Worm (Caenorhabditis elegans) whole organism, midembryonic: ENCODE measurements around the gene T24D5.4.

Source experiments
- T22C8.4 ChIP-seq: fragments of 200-800 bp; sonication (Bioruptor generic); IDR thresholded peaks from 2 replicates; pipeline ENCODE4 v1.3.6; 2022; ENCODE audit warnings: missing genetic modification characterization, missing compliant biosample characterization
- cog-1 ChIP-seq: sonication (generic microtip); optimal IDR thresholded peaks from 2 replicates; lab custom pipeline; 2016; ENCODE audit warnings: missing genetic modification characterization, missing compliant biosample characterization
- flt-1 ChIP-seq: fragments of 200-800 bp; sonication (Bioruptor generic); IDR thresholded peaks from 2 replicates; pipeline ENCODE4 v1.3.6; 2022; ENCODE audit warnings: missing genetic modification characterization, missing compliant biosample characterization
- klf-2 ChIP-seq: fragments of 200-800 bp; sonication (Bioruptor generic); conservative IDR thresholded peaks from 2 replicates; pipeline ENCODE4 v1.3.6; 2022; ENCODE audit warnings: missing genetic modification reagents, missing genetic modification characterization, missing compliant biosample characterization
- med-1 ChIP-seq: sonication (generic microtip); optimal IDR thresholded peaks from 2 replicates; lab custom pipeline; 2017; ENCODE audit warnings: missing genetic modification characterization, mild to moderate bottlenecking, missing compliant biosample characterization, antibody characterized with exemption, missing genetic modification reagents; ENCODE audit not compliant: insufficient read depth
- ref-1 ChIP-seq: fragments of 200-800 bp; sonication (Bioruptor generic); conservative IDR thresholded peaks from 2 replicates; pipeline ENCODE4 v1.3.6; 2022; ENCODE audit warnings: missing genetic modification reagents, missing genetic modification characterization, missing compliant biosample characterization
- tab-1 ChIP-seq: fragments of 200-800 bp; sonication (Bioruptor generic); IDR thresholded peaks from 2 replicates; pipeline ENCODE4 v1.3.6; 2022; ENCODE audit warnings: missing genetic modification characterization, missing compliant biosample characterization
- ztf-23 ChIP-seq: fragments of 200-800 bp; sonication (Bioruptor generic); IDR thresholded peaks from 2 replicates; pipeline ENCODE4 v1.3.6; 2022; ENCODE audit warnings: missing genetic modification reagents, missing genetic modification characterization, missing compliant biosample characterization
- ztf-29 ChIP-seq: fragments of 200-800 bp; sonication (Bioruptor generic); IDR thresholded peaks from 2 replicates; pipeline ENCODE4 v1.3.6; 2022; ENCODE audit warnings: missing genetic modification reagents, missing genetic modification characterization, missing compliant biosample characterization

Gene T24D5.4

DNA sequence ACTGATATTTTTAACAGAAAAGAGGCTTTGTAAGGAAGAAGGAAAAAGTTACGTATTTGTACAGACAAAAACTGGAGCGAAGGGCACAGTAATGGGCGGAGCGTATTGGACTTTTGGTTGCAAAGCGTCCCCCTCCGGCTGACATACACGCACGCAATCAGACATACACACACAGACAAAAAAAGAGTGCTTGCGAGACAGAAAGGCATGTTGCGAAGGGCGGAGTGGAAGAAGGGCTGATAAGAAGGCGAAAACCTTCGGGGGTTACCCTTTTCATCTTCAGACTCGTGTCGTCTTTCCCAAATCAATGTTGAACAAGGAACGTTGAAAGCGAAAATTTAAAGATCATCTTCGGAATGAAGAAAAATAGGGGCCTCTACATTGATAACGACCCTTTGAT is 33.6 kb downstream of the T24D5.4 start:
- TF ChIP-seq ztf-29 (GFP tag; lab: Robert Waterston, UW), result no peak
- TF ChIP-seq tab-1, result 0 out of 2 replicates have a peak, but pooled peaks have one; percentile 10

DNA sequence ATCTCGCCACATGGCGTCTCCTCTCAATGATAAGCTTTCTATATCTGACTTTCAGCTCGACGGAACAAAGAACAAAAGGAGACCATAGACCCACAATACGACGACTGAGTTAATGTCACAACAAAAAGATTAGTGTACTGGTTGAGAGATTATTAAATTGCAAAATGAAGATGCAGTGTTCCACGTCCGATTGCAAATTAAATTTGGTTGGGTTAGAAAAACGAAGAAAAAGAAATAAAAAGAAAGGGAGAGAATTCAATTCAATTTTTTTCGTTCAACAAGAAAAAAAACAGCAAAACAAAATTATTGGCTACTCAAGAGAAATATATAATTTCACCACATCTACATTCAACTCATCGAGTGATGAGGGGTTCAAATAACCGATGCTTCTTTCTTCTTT is 34.5 kb downstream of the T24D5.4 start:
- TF ChIP-seq cog-1 (tag; lab: Kevin White, UChicago), result no peak
- no peak for TF ChIP-seq ztf-29 (GFP tag; lab: Robert Waterston, UW)
- TF ChIP-seq ref-1, result no peak
- no peak for TF ChIP-seq med-1 (GFP tag; lab: Kevin White, UChicago)
- no peak for TF ChIP-seq klf-2 (GFP tag; lab: Robert Waterston, UW)
- no peak for TF ChIP-seq flt-1 (GFP tag; lab: Robert Waterston, UW)
- no peak for TF ChIP-seq T22C8.4 (GFP tag; lab: Robert Waterston, UW)
- TF ChIP-seq tab-1, result no peak
- no peak for TF ChIP-seq ztf-23 (GFP tag; lab: Robert Waterston, UW)

DNA sequence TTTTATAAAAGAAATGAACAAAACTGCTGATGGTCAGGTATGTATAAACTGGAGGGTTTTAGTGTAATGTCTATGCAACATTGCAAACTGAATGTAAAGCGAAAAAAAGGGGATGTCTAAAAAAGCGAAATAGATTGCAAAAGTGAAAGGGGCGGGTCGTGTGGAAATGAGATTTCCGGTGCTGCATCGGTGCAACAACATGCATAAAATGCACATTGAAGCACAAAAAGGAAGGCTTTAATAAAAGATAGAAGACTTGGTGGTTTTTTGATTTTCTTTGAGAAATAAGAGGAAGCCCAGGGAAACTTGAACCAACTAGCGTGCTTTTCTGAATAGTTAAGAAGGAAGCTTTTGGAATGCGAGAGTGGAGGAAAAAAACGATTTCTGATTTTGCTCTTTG is 35.7 kb downstream of the T24D5.4 start:
- TF ChIP-seq ztf-23 (GFP tag; lab: Robert Waterston, UW), result no peak
- no peak for TF ChIP-seq klf-2 (GFP tag; lab: Robert Waterston, UW)
- no peak for TF ChIP-seq ztf-29 (GFP tag; lab: Robert Waterston, UW)
- TF ChIP-seq med-1 (GFP tag; lab: Kevin White, UChicago), result no peak
- no peak for TF ChIP-seq ref-1
- TF ChIP-seq flt-1 (GFP tag; lab: Robert Waterston, UW), result no peak
- TF ChIP-seq T22C8.4 (GFP tag; lab: Robert Waterston, UW), result no peak
- no peak for TF ChIP-seq tab-1
- TF ChIP-seq cog-1 (tag; lab: Kevin White, UChicago), result no peak

DNA sequence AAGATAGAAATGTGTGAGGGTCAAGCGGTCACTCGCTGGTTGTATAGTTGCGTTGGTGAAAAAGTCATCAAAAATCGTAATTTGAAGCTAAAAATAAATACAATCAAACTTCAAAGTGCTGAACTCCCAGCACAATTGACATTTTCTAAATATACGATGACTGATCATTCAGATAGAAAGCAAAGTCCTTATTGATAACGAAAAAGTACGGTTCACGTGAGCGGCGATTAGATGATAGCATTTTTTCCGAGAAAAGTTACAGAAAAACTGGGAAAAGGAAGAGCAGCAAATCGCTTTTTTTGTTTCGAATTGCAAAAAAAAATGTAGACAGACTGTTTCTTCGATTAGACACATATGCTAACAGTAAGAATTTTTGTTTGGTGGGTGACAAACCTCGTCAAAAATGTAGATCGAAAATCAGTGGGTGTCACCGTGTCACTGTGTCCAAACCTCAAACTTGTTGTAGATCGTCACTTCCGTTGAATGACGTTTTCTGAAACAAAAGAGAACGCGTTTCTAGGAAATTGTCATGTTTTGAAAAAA is 37.0 kb downstream of the T24D5.4 start, which contains the start of gene ivns-1:
Gene ivns-1, minus strand, starts transcription at position 493 of the 543 bp plus-strand sequence.
- no peak for TF ChIP-seq flt-1 (GFP tag; lab: Robert Waterston, UW)
- TF ChIP-seq ztf-23 (GFP tag; lab: Robert Waterston, UW), result no peak
- no peak for TF ChIP-seq ref-1
- TF ChIP-seq ztf-29 (GFP tag; lab: Robert Waterston, UW), result no peak
- no peak for TF ChIP-seq T22C8.4 (GFP tag; lab: Robert Waterston, UW)
- no peak for TF ChIP-seq cog-1 (tag; lab: Kevin White, UChicago)
- TF ChIP-seq tab-1, result no peak
- TF ChIP-seq klf-2 (GFP tag; lab: Robert Waterston, UW), result no peak
- TF ChIP-seq med-1 (GFP tag; lab: Kevin White, UChicago), result no peak

DNA sequence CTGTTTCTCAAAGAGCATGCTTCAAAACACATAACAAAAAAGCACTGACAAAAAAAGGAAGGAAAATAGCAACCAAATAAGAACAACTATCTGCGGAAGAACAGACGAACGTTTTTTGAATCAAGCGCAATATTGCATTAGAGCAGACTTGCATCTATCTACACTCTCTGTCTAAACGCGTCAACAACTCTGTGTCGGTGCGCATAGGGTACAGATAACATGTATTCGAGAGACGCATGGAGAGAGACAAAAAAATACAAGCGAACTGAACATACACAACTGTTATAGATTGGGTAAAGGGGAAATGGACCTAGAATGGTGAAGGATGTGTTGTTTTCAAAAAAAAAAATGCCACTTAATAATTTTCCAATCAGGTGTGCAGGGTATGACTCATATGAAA is 38.0 kb downstream of the T24D5.4 start:
- TF ChIP-seq ztf-29 (GFP tag; lab: Robert Waterston, UW) (no peak), T22C8.4 (GFP tag; lab: Robert Waterston, UW) (no peak), flt-1 (GFP tag; lab: Robert Waterston, UW) (no peak), tab-1 (no peak), klf-2 (GFP tag; lab: Robert Waterston, UW) (no peak), ref-1 (no peak), med-1 (GFP tag; lab: Kevin White, UChicago) (no peak)

DNA sequence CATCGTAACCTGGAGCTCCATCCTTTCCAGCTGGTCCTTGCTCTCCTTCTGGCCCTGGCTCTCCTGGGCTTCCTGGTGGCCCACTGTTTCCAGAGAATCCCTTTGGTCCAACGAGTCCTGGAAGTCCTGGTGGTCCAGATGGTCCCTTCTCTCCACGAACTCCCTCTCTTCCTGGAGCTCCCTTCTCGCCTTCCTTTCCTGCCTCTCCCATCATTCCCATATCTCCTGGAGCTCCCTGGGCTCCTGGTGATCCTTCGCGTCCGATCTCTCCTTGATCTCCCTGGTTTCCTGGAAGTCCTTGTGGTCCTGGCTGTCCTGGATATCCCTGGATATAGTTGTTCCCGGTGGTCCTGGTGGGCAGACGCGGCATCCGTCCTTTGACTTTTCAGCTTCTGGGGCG is 39.3 kb downstream of the T24D5.4 start:
- TF ChIP-seq flt-1 (GFP tag; lab: Robert Waterston, UW) (0 out of 2 replicates have a peak, but pooled peaks have one; percentile 30), med-1 (GFP tag; lab: Kevin White, UChicago) (no peak)

DNA sequence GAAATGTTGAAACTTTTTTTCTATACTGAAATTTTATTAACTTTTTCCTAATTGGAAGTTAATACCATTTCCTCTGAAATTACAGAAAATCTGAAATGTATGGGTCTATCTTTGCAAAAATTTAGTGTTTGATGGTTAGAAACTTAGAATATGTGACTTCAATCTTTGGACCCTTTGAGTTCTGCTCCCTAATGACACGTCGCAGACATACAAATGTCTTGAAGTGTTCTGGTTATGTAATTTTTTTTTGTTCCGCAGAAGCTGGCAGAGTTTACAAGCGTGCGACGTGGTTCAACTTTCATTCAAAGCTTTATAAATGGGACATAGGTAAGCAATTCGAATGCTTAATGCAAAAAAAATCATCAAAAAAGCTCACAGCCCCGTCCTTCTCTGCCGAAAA is 41.0 kb downstream of the T24D5.4 start:
- TF ChIP-seq cog-1 (tag; lab: Kevin White, UChicago) (no peak), ref-1 (no peak), flt-1 (GFP tag; lab: Robert Waterston, UW) (no peak), ztf-29 (GFP tag; lab: Robert Waterston, UW) (no peak), ztf-23 (GFP tag; lab: Robert Waterston, UW) (no peak), T22C8.4 (GFP tag; lab: Robert Waterston, UW) (no peak), med-1 (GFP tag; lab: Kevin White, UChicago) (no peak), tab-1 (no peak), klf-2 (GFP tag; lab: Robert Waterston, UW) (no peak)

DNA sequence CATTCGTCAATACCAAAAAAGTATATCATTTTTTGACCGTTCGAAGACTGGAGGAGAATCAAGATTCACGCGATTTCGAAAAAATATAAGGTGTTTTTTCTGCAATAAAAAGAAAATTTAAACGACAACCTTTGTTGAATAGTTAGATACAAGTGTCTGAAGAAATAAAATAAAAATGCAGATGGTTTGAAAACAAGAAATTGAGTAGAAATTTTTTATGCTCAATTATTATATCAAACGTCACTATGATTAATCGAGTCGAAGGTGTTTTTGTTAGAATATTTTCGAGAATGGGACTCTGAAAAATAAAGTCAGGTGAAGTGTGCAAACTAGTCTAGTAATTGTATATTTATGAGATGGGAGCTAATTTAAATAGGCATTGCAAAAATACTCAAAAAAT is 43.5 kb downstream of the T24D5.4 start, which contains the start of gene R09A8.5:
Gene R09A8.5, minus strand, starts transcription at position 101 of the 400 bp plus-strand sequence.
- TF ChIP-seq klf-2 (GFP tag; lab: Robert Waterston, UW) (no peak), med-1 (GFP tag; lab: Kevin White, UChicago) (no peak), ref-1 (no peak), tab-1 (no peak), ztf-23 (GFP tag; lab: Robert Waterston, UW) (no peak), cog-1 (tag; lab: Kevin White, UChicago) (no peak)

DNA sequence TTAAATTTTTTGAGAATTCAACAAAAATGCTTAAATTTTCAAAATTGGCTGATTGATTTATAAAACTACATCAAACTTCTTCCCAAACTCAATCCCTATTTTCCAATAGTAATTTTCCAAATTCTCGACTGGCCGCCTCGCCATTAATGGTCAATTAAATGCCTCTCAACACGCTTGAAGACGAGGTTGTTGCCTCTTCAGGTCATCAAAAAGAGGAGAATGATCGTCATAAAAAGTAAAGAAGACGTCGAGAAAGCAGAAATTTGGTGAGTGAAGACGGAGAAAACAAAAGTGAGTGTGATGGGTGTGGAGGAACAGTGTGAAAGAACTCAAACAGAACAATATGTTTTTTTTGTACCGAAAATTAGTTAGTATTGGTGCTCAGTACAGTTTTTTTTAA is 44.0 kb downstream of the T24D5.4 start:
- TF ChIP-seq T22C8.4 (GFP tag; lab: Robert Waterston, UW), result no peak
- TF ChIP-seq ztf-29 (GFP tag; lab: Robert Waterston, UW), result no peak
- TF ChIP-seq cog-1 (tag; lab: Kevin White, UChicago), result no peak
- no peak for TF ChIP-seq ztf-23 (GFP tag; lab: Robert Waterston, UW)
- TF ChIP-seq klf-2 (GFP tag; lab: Robert Waterston, UW), result no peak

DNA sequence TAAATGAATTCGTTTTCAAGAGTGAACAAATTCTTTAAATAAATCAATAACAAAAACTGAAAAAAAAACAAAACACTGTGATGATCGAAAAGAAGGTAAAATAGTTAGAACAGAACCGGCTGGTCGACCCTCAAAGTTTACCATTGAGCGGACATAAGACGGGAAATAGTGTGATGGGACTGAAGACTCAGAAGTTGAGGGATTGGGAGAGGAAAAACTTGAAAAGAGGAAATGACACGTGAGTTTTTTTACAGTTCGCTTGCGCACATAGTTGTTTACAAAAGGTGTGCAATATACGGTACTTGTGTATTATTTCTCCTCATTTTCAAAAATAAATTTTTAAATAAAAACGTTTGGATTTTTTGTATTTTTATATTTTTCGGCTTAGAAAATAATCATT is 46.0 kb downstream of the T24D5.4 start:
- TF ChIP-seq T22C8.4 (GFP tag; lab: Robert Waterston, UW) (no peak), ztf-29 (GFP tag; lab: Robert Waterston, UW) (no peak), cog-1 (tag; lab: Kevin White, UChicago) (no peak), tab-1 (no peak), ztf-23 (GFP tag; lab: Robert Waterston, UW) (no peak), klf-2 (GFP tag; lab: Robert Waterston, UW) (no peak), med-1 (GFP tag; lab: Kevin White, UChicago) (no peak), ref-1 (no peak), flt-1 (GFP tag; lab: Robert Waterston, UW) (no peak)
